Fruit fly (Drosophila melanogaster): ENCODE data around the gene CG12170.
A peak's percentile ranks its signal among the peaks of the same experiment; 100 is the strongest.

The CG12170 gene

dm6 chr3R:5668928-5669739 lies 32.1 kb downstream of the CG12170 start, which contains the start of the genes Xe7 and Atg17 (continued):
- TF ChIP-seq schlank (tag; optimal IDR thresholded peaks at IDR 0.05) (peak; percentile 81), zen2 (GFP tag; IDR thresholded peaks at IDR 0.05; ENCODE audit: partially characterized antibody) (no peak; the same call in 2 of the 3 replicates), gro (GFP tag; optimal IDR thresholded peaks at IDR 0.05) (peak; percentile 78), Lpt (GFP tag; optimal IDR thresholded peaks at IDR 0.05) (no peak), CG30431 (GFP tag; optimal IDR thresholded peaks at IDR 0.05) (peak; percentile 86), jigr1 (GFP tag; IDR thresholded peaks at IDR 0.05) (peak; percentile 79; the same call in 2 of the 3 replicates), CG2199 (GFP tag; IDR thresholded peaks at IDR 0.05) (no peak), tll (GFP tag; optimal IDR thresholded peaks at IDR 0.05) (peak; percentile 48), twi (tag; optimal IDR thresholded peaks at IDR 0.05) (peak; percentile 90), CG16813 (GFP tag; IDR thresholded peaks at IDR 0.05; ENCODE audit: partially characterized antibody) (peak; percentile 65; the same call in 2 of the 3 replicates), Ets65A (GFP tag) (peak; percentile 99), E2f1 (GFP tag; IDR thresholded peaks at IDR 0.05) (peak; percentile 90), CG11723 (GFP tag; optimal IDR thresholded peaks at IDR 0.05) (peak; percentile 87), Usf (GFP tag; optimal IDR thresholded peaks at IDR 0.05) (peak; percentile 87), mld (GFP tag; IDR thresholded peaks at IDR 0.05; ENCODE audit: partially characterized antibody) (no peak), kah (GFP tag; optimal IDR thresholded peaks at IDR 0.05) (peak; percentile 61), danr (GFP tag; IDR thresholded peaks at IDR 0.05) (peak; percentile 83), CG9797 (GFP tag; optimal IDR thresholded peaks at IDR 0.05) (peak; percentile 50), yki (optimal IDR thresholded peaks at IDR 0.05) (no peak), lmd (GFP tag; IDR thresholded peaks at IDR 0.05) (peak; percentile 95), HLH4C (GFP tag; IDR thresholded peaks at IDR 0.05; ENCODE audit: partially characterized antibody) (peak; percentile 58), wek (GFP tag; optimal IDR thresholded peaks at IDR 0.05) (peak; percentile 70), sd (tag; optimal IDR thresholded peaks at IDR 0.05) (peak; percentile 86), fu2 (GFP tag; optimal IDR thresholded peaks at IDR 0.05) (peak; percentile 92), CG11085 (GFP tag; IDR thresholded peaks at IDR 0.05) (peak; percentile 90), ab (GFP tag; optimal IDR thresholded peaks at IDR 0.05) (peak; percentile 71), CG14667 (GFP tag; IDR thresholded peaks at IDR 0.05) (peak; percentile 90), CG1024 (GFP tag; IDR thresholded peaks at IDR 0.05) (0 out of 2 replicates have a peak, but pooled peaks have one; percentile 20), croc (GFP tag; conservative IDR thresholded peaks at IDR 0.05) (peak; percentile 87), CG16815 (GFP tag; optimal IDR thresholded peaks at IDR 0.05) (peak; percentile 94), Doc3 (GFP tag; IDR thresholded peaks at IDR 0.05; ENCODE audit: partially characterized antibody) (peak; percentile 39; the same call in 1 of the 3 replicates), Kr (GFP tag; optimal IDR thresholded peaks at IDR 0.05) (no peak), CG16779 (GFP tag; IDR thresholded peaks at IDR 0.05) (peak; percentile 67), Lim3 (GFP tag; IDR thresholded peaks at IDR 0.05) (peak; percentile 50; the same call in 1 of the 2 replicates), CG13624 (GFP tag; optimal IDR thresholded peaks at IDR 0.05) (peak; percentile 71), gsb (GFP tag; IDR thresholded peaks at IDR 0.05) (peak; percentile 76), CG6654 (GFP tag; optimal IDR thresholded peaks at IDR 0.05) (peak; percentile 72), Rx (GFP tag; IDR thresholded peaks at IDR 0.05) (peak; percentile 79), tio (GFP tag; optimal IDR thresholded peaks at IDR 0.05) (peak; percentile 95), az2 (GFP tag; optimal IDR thresholded peaks at IDR 0.05) (peak; percentile 91), CG6254 (GFP tag; optimal IDR thresholded peaks at IDR 0.05) (peak; percentile 41), CG15073 (GFP tag; optimal IDR thresholded peaks at IDR 0.05) (peak; percentile 51), Atf3 (GFP tag; optimal IDR thresholded peaks at IDR 0.05) (peak; percentile 85), tap (tag; optimal IDR thresholded peaks at IDR 0.05) (peak; percentile 64), CG6272 (GFP tag; IDR thresholded peaks at IDR 0.05) (peak; percentile 95), maf-S (GFP tag; optimal IDR thresholded peaks at IDR 0.05) (peak; percentile 84), CG12769 (tag; optimal IDR thresholded peaks at IDR 0.05) (peak; percentile 85), CG14014 (GFP tag; IDR thresholded peaks at IDR 0.05) (peak; percentile 87), cg (GFP tag; optimal IDR thresholded peaks at IDR 0.05) (peak; percentile 73)
